Worm (Caenorhabditis elegans) whole organism, mixed stage, embryonic: Measurements from ENCODE around the gene Y55F3AM.9.

Experiments
- bed-3 ChIP-seq: fragments of 200-800 bp; sonication (Bioruptor generic); optimal IDR thresholded peaks from 3 replicates; lab custom pipeline; 2018; ENCODE audit warnings: mild to moderate bottlenecking, missing genetic modification characterization, moderate library complexity, missing compliant biosample characterization
- blmp-1 ChIP-seq: fragments of 150-350 bp; optimal IDR thresholded peaks from 2 replicates; lab custom pipeline; 2014; ENCODE audit warnings: missing biosample characterization, missing genetic modification characterization
- ceh-39 ChIP-seq: fragments of 150-350 bp; optimal IDR thresholded peaks from 2 replicates; lab custom pipeline; 2014; ENCODE audit warnings: missing biosample characterization, missing genetic modification characterization
- ces-1 ChIP-seq: fragments of 150-350 bp; optimal IDR thresholded peaks from 2 replicates; lab custom pipeline; 2014; ENCODE audit warnings: missing biosample characterization, missing genetic modification reagents, missing genetic modification characterization
- drap-1 ChIP-seq: fragments of 200-800 bp; sonication (Bioruptor generic); optimal IDR thresholded peaks from 3 replicates; lab custom pipeline; 2018; ENCODE audit warnings: mild to moderate bottlenecking, missing genetic modification characterization, missing compliant biosample characterization
- hlh-1 ChIP-seq: fragments of 150-350 bp; optimal IDR thresholded peaks from 2 replicates; lab custom pipeline; 2014; ENCODE audit warnings: missing biosample characterization, missing genetic modification reagents, missing genetic modification characterization
- mab-5 ChIP-seq: fragments of 150-350 bp; optimal IDR thresholded peaks from 2 replicates; lab custom pipeline; 2014; ENCODE audit warnings: missing biosample characterization, missing genetic modification characterization
- nhr-237 ChIP-seq: fragments of 150-350 bp; optimal IDR thresholded peaks from 2 replicates; lab custom pipeline; 2014; ENCODE audit warnings: missing biosample characterization, missing genetic modification characterization
- pha-4 ChIP-seq: fragments of 150-350 bp; optimal IDR thresholded peaks from 2 replicates; lab custom pipeline; 2018; ENCODE audit warnings: missing biosample characterization, missing genetic modification reagents, missing genetic modification characterization
- snpc-4 ChIP-seq: fragments of 150-350 bp; optimal IDR thresholded peaks from 2 replicates; lab custom pipeline; 2014; ENCODE audit warnings: missing biosample characterization, missing genetic modification characterization
- unc-39 ChIP-seq: fragments of 150-350 bp; optimal IDR thresholded peaks from 2 replicates; lab custom pipeline; 2014; ENCODE audit warnings: missing biosample characterization, missing genetic modification characterization
- ztf-11 ChIP-seq: fragments of 150-350 bp; optimal IDR thresholded peaks from 2 replicates; lab custom pipeline; 2014; ENCODE audit warnings: missing biosample characterization, missing genetic modification characterization

- TF ChIP-seq ces-1 (GFP tag; lab: Kevin White, UChicago) (no peak), drap-1 (GFP tag; lab: Kevin White, UChicago) (no peak), unc-39 (tag; lab: Kevin White, UChicago) (no peak), pha-4 (no peak), hlh-1 (tag; lab: Kevin White, UChicago) (no peak), snpc-4 (tag; lab: Kevin White, UChicago) (no peak), blmp-1 (tag; lab: Kevin White, UChicago) (no peak), nhr-237 (tag; lab: Kevin White, UChicago) (no peak), mab-5 (no peak), bed-3 (GFP tag; lab: Kevin White, UChicago) (no peak), ceh-39 (tag; lab: Kevin White, UChicago) (no peak), ztf-11 (tag; lab: Kevin White, UChicago) (no peak)
Observed at ce11 chrIV:1015430-1015829, 5.9 kb upstream of the Y55F3AM.9 start.
